Fruit fly (Drosophila melanogaster) whole organism, embryonic: Measurements from ENCODE around the gene cu.

ENCODE experiments used
- Atf6 ChIP-seq: fragments of 200-800 bp; sonication (Bioruptor generic); IDR thresholded peaks from 2 replicates; pipeline ENCODE4 v1.3.6; 2022; ENCODE audit warnings: missing biosample characterization, missing genetic modification characterization
- CG10543 ChIP-seq: fragments of 200-800 bp; sonication (Bioruptor generic); optimal IDR thresholded peaks from 3 replicates; lab custom pipeline; 2017; ENCODE audit warnings: missing biosample characterization, mild to moderate bottlenecking, missing genetic modification characterization, moderate library complexity
- CG11085 ChIP-seq: fragments of 200-800 bp; sonication (Bioruptor generic); IDR thresholded peaks from 2 replicates; pipeline ENCODE4 v1.3.6; 2022; ENCODE audit warnings: missing biosample characterization, missing genetic modification characterization
- CG12236 ChIP-seq: fragments of 200-800 bp; sonication (Bioruptor generic); optimal IDR thresholded peaks from 2 replicates; lab custom pipeline; 2016; ENCODE audit warnings: missing biosample characterization, missing genetic modification characterization
- CG12659 ChIP-seq: fragments of 200-800 bp; sonication (Bioruptor generic); optimal IDR thresholded peaks from 3 replicates; lab custom pipeline; 2017; ENCODE audit warnings: mild to moderate bottlenecking, missing biosample characterization, missing genetic modification reagents, missing genetic modification characterization
- CG13287 ChIP-seq: fragments of 200-800 bp; sonication (Bioruptor generic); IDR thresholded peaks from 2 replicates; pipeline ENCODE4 v1.3.6; 2022; ENCODE audit warnings: missing biosample characterization, missing genetic modification characterization; ENCODE audit not compliant: partially characterized antibody
- CG13296 ChIP-seq: fragments of 200-800 bp; sonication (Bioruptor generic); optimal IDR thresholded peaks from 3 replicates; lab custom pipeline; 2018; ENCODE audit warnings: missing biosample characterization, mild to moderate bottlenecking, missing genetic modification characterization
- CG15601 ChIP-seq: fragments of 200-800 bp; sonication (Bioruptor generic); optimal IDR thresholded peaks from 3 replicates; lab custom pipeline; 2019; ENCODE audit warnings: missing biosample characterization, mild to moderate bottlenecking, missing genetic modification characterization, moderate library complexity
- CG17361 ChIP-seq: fragments of 200-800 bp; sonication (Bioruptor generic); IDR thresholded peaks from 3 replicates; pipeline ENCODE4 v1.3.6; 2022; ENCODE audit warnings: missing biosample characterization, missing genetic modification characterization
- CG18599 ChIP-seq: fragments of 200-800 bp; sonication (Bioruptor generic); optimal IDR thresholded peaks from 3 replicates; lab custom pipeline; 2017; ENCODE audit warnings: missing biosample characterization, missing genetic modification characterization, mild to moderate bottlenecking, moderate library complexity, missing genetic modification reagents
- CG30020 ChIP-seq: fragments of 200-800 bp; optimal IDR thresholded peaks from 2 replicates; lab custom pipeline; 2019; ENCODE audit warnings: missing biosample characterization, mild to moderate bottlenecking, missing genetic modification characterization, moderate library complexity
- CG3163 ChIP-seq: fragments of 200-800 bp; sonication (Bioruptor generic); optimal IDR thresholded peaks from 3 replicates; lab custom pipeline; 2016; ENCODE audit warnings: missing biosample characterization, missing genetic modification characterization
- CG4424 ChIP-seq: fragments of 200-800 bp; sonication (Bioruptor generic); optimal IDR thresholded peaks from 3 replicates; lab custom pipeline; 2016; ENCODE audit warnings: missing biosample characterization, missing genetic modification characterization
- CG6813 ChIP-seq: fragments of 200-800 bp; sonication (Bioruptor generic); optimal IDR thresholded peaks from 2 replicates; lab custom pipeline; 2017; ENCODE audit warnings: missing biosample characterization, missing genetic modification characterization, mild to moderate bottlenecking, moderate library complexity, missing genetic modification reagents
- CG7963 ChIP-seq: fragments of 200-800 bp; sonication (Bioruptor generic); IDR thresholded peaks from 3 replicates; pipeline ENCODE4 v1.3.6; 2022; ENCODE audit warnings: missing biosample characterization, missing genetic modification characterization; ENCODE audit not compliant: partially characterized antibody
- CG8290 ChIP-seq, 3 experiments: fragments of 200-800 bp; sonication (Bioruptor generic); optimal IDR thresholded peaks; 2 replicates each; lab custom pipeline; 2016 to 2019; ENCODE audit warnings: missing biosample characterization in 3 of 3, missing genetic modification characterization in 3 of 3, mild to moderate bottlenecking in 2 of 3, moderate library complexity in 1 of 3
- CG9817 ChIP-seq: fragments of 200-800 bp; sonication (Bioruptor generic); optimal IDR thresholded peaks from 2 replicates; lab custom pipeline; 2018; ENCODE audit warnings: missing biosample characterization, mild to moderate bottlenecking, missing genetic modification characterization, moderate library complexity
- CkIIα-i1 ChIP-seq: fragments of 200-800 bp; sonication (Bioruptor generic); IDR thresholded peaks from 2 replicates; pipeline ENCODE4 v1.3.6; 2022; ENCODE audit warnings: missing biosample characterization, missing genetic modification characterization
- Dll ChIP-seq: fragments of 200-800 bp; sonication (Bioruptor generic); IDR thresholded peaks from 4 replicates; pipeline ENCODE4 v1.3.6; 2022; ENCODE audit warnings: missing biosample characterization, missing genetic modification characterization; ENCODE audit not compliant: partially characterized antibody
- Dref ChIP-seq: fragments of 200-800 bp; sonication (Bioruptor generic); IDR thresholded peaks from 2 replicates; pipeline ENCODE4 v1.3.6; 2022; ENCODE audit warnings: missing biosample characterization, missing genetic modification characterization
- Ets65A ChIP-seq: fragments of 200-800 bp; sonication (Bioruptor generic); peaks from one replicate; lab custom pipeline; 2016; ENCODE audit warnings: missing biosample characterization, missing genetic modification characterization
- Hand ChIP-seq: fragments of 200-800 bp; sonication (Bioruptor generic); optimal IDR thresholded peaks from 2 replicates; lab custom pipeline; 2017; ENCODE audit warnings: mild to moderate bottlenecking, missing biosample characterization, missing genetic modification reagents, missing genetic modification characterization
- HmgZ ChIP-seq: fragments of 200-800 bp; sonication (Bioruptor generic); optimal IDR thresholded peaks from 2 replicates; lab custom pipeline; 2018; ENCODE audit warnings: missing biosample characterization, mild to moderate bottlenecking, missing genetic modification characterization
- Hr51 ChIP-seq, 2 experiments: fragments of 200-800 bp; sonication (Bioruptor generic); optimal IDR thresholded peaks; 2 replicates in 1 of 2; 3 replicates in 1 of 2; lab custom pipeline; 2016 to 2018; ENCODE audit warnings: missing biosample characterization in 2 of 2, missing genetic modification characterization in 2 of 2, mild to moderate bottlenecking in 1 of 2, moderate library complexity in 1 of 2
- NK7.1 ChIP-seq: fragments of 200-800 bp; sonication (Bioruptor generic); optimal IDR thresholded peaks from 3 replicates; lab custom pipeline; 2016; ENCODE audit warnings: missing biosample characterization, missing genetic modification characterization
- Rfx ChIP-seq: fragments of 200-800 bp; sonication (Bioruptor generic); IDR thresholded peaks from 2 replicates; pipeline ENCODE4 v1.3.6; 2022; ENCODE audit warnings: missing biosample characterization, missing genetic modification characterization
- Six4 ChIP-seq: fragments of 200-800 bp; sonication (Bioruptor generic); optimal IDR thresholded peaks from 2 replicates; lab custom pipeline; 2016; ENCODE audit warnings: missing biosample characterization, missing genetic modification characterization
- Trl ChIP-seq, 3 experiments: fragments of >200 bp in 2 of 3; fragments of 200-800 bp in 1 of 3; sonication (Bioruptor generic) in 1 of 3; optimal IDR thresholded peaks; 2 replicates in 1 of 3; 3 replicates in 2 of 3; lab custom pipeline; 2016 to 2017; ENCODE audit warnings: missing biosample characterization in 1 of 3, missing genetic modification characterization in 1 of 3
- bab2 ChIP-seq: fragments of 200-800 bp; sonication (Bioruptor generic); optimal IDR thresholded peaks from 2 replicates; lab custom pipeline; 2016; ENCODE audit warnings: missing biosample characterization, missing genetic modification characterization
- caup ChIP-seq: fragments of 200-800 bp; sonication (Bioruptor generic); optimal IDR thresholded peaks from 3 replicates; lab custom pipeline; 2017; ENCODE audit warnings: missing biosample characterization, mild to moderate bottlenecking, missing genetic modification characterization, moderate library complexity; ENCODE audit not compliant: severe bottlenecking
- chif ChIP-seq, 2 experiments: fragments of 200-800 bp; sonication (Bioruptor generic); optimal IDR thresholded peaks; 3 replicates each; lab custom pipeline; 2016; ENCODE audit warnings: missing biosample characterization in 2 of 2, missing genetic modification characterization in 2 of 2
- chinmo ChIP-seq: fragments of 200-800 bp; sonication (Bioruptor generic); IDR thresholded peaks from 4 replicates; pipeline ENCODE4 v1.3.6; 2022; ENCODE audit warnings: missing biosample characterization, missing genetic modification characterization; ENCODE audit not compliant: partially characterized antibody
- exex ChIP-seq: fragments of 200-800 bp; sonication (Bioruptor generic); optimal IDR thresholded peaks from 4 replicates; lab custom pipeline; 2018; ENCODE audit warnings: missing biosample characterization, mild to moderate bottlenecking, missing genetic modification characterization, moderate library complexity
- gfzf ChIP-seq: fragments of 200-800 bp; sonication (Bioruptor generic); optimal IDR thresholded peaks from 2 replicates; lab custom pipeline; 2016; ENCODE audit warnings: missing biosample characterization, mild to moderate bottlenecking, missing genetic modification characterization, moderate library complexity
- gro ChIP-seq: fragments of 200-800 bp; sonication (Bioruptor generic); optimal IDR thresholded peaks from 2 replicates; lab custom pipeline; 2016; ENCODE audit warnings: missing biosample characterization, missing genetic modification characterization
- hth ChIP-seq: fragments of >200 bp; optimal IDR thresholded peaks from 2 replicates; lab custom pipeline; 2017; ENCODE audit warnings: inconsistent platforms
- klu ChIP-seq: fragments of 200-800 bp; sonication (Bioruptor generic); IDR thresholded peaks from 2 replicates; pipeline ENCODE4 v1.3.6; 2022; ENCODE audit warnings: missing biosample characterization, missing genetic modification characterization
- lab ChIP-seq: fragments of 200-800 bp; sonication (Bioruptor generic); optimal IDR thresholded peaks from 3 replicates; lab custom pipeline; 2017; ENCODE audit warnings: missing biosample characterization, missing genetic modification characterization, mild to moderate bottlenecking, moderate library complexity, missing genetic modification reagents
- maf-S ChIP-seq: fragments of 200-800 bp; sonication (Bioruptor generic); optimal IDR thresholded peaks from 2 replicates; lab custom pipeline; 2016; ENCODE audit warnings: missing biosample characterization, missing genetic modification characterization
- pb ChIP-seq: fragments of 200-800 bp; sonication (Bioruptor generic); optimal IDR thresholded peaks from 3 replicates; lab custom pipeline; 2016; ENCODE audit warnings: missing biosample characterization, missing genetic modification characterization
- pfk ChIP-seq: fragments of 200-800 bp; sonication (Bioruptor generic); optimal IDR thresholded peaks from 2 replicates; lab custom pipeline; 2018; ENCODE audit warnings: missing biosample characterization, mild to moderate bottlenecking, missing genetic modification characterization, moderate library complexity
- repo ChIP-seq: fragments of 200-800 bp; sonication (Bioruptor generic); optimal IDR thresholded peaks from 2 replicates; lab custom pipeline; 2016; ENCODE audit warnings: missing biosample characterization, missing genetic modification characterization
- salm ChIP-seq: fragments of 200-800 bp; sonication (Bioruptor generic); optimal IDR thresholded peaks from 2 replicates; lab custom pipeline; 2018; ENCODE audit warnings: missing biosample characterization, mild to moderate bottlenecking, missing genetic modification characterization
- sens ChIP-seq: fragments of 200-800 bp; sonication (Bioruptor generic); peaks from one replicate; lab custom pipeline; 2016; ENCODE audit warnings: missing biosample characterization, missing genetic modification characterization
- shn ChIP-seq: fragments of 200-800 bp; sonication (Bioruptor generic); optimal IDR thresholded peaks from 3 replicates; lab custom pipeline; 2016; ENCODE audit warnings: missing biosample characterization, missing genetic modification characterization
- stc ChIP-seq: fragments of 200-800 bp; sonication (Bioruptor generic); IDR thresholded peaks from 2 replicates; pipeline ENCODE4 v1.3.6; 2022; ENCODE audit warnings: missing biosample characterization, missing genetic modification characterization
- sug ChIP-seq: fragments of 200-800 bp; optimal IDR thresholded peaks from 2 replicates; lab custom pipeline; 2019; ENCODE audit warnings: missing biosample characterization, mild to moderate bottlenecking, missing genetic modification characterization, moderate library complexity
- tgo ChIP-seq: fragments of 200-800 bp; sonication (Bioruptor generic); IDR thresholded peaks from 3 replicates; pipeline ENCODE4 v1.3.6; 2022; ENCODE audit warnings: missing biosample characterization, missing genetic modification characterization

The cu gene

dm6 chr3R:11170146-11170545 is 27.2 kb upstream of the cu start, which contains the start of gene Ugt35B1:
TSS of gene Ugt35B1 (minus strand) at chr3R:11170246.
- TF ChIP-seq CkIIα-i1 = no peak
- no peak for TF ChIP-seq NK7.1 (GFP tag; lab: Kevin White, UChicago)
- no peak for TF ChIP-seq bab2 (GFP tag; lab: Kevin White, UChicago)
- TF ChIP-seq klu (GFP tag; lab: Robert Waterston, UW) = no peak
- TF ChIP-seq HmgZ (tag; lab: Kevin White, UChicago) = no peak
- no peak for TF ChIP-seq pfk (GFP tag; lab: Kevin White, UChicago)
- no peak for TF ChIP-seq stc (GFP tag; lab: Robert Waterston, UW)
- TF ChIP-seq Atf6 (GFP tag; lab: Robert Waterston, UW) = no peak
- TF ChIP-seq Dll (GFP tag; lab: Robert Waterston, UW) = no peak
- TF ChIP-seq CG15601 (tag; lab: Kevin White, UChicago) = no peak
- TF ChIP-seq Hand (GFP tag; lab: Kevin White, UChicago) = no peak
- TF ChIP-seq salm (tag; lab: Kevin White, UChicago) = no peak
- no peak for TF ChIP-seq CG11085
- TF ChIP-seq Ets65A (GFP tag; lab: Kevin White, UChicago) = no peak
- no peak for TF ChIP-seq Hr51 (GFP tag; optimal IDR thresholded peaks at IDR 0.05; lab: Kevin White, UChicago)
- no peak for TF ChIP-seq tgo (GFP tag; lab: Robert Waterston, UW)
- TF ChIP-seq CG17361 (GFP tag; lab: Robert Waterston, UW) = no peak
- no peak for TF ChIP-seq CG6813 (GFP tag; lab: Kevin White, UChicago)
- TF ChIP-seq, all 482 proteins: peak for 0

- TF ChIP-seq gfzf (GFP tag; lab: Kevin White, UChicago) (no peak), repo (GFP tag; lab: Kevin White, UChicago) (no peak), pb (GFP tag; lab: Kevin White, UChicago) (no peak), CG4424 (no peak), CG10543 (GFP tag; lab: Kevin White, UChicago) (no peak), Dref (GFP tag; lab: Robert Waterston, UW) (no peak), hth (no peak), lab (GFP tag; lab: Kevin White, UChicago) (peak; percentile 51), CG7963 (GFP tag; lab: Robert Waterston, UW) (no peak), CG13296 (peak; percentile 10), Rfx (0 out of 2 replicates have a peak, but pooled peaks have one; percentile 7), CG8290 (GFP tag; optimal IDR thresholded peaks at IDR 0.05; lab: Kevin White, UChicago) (no peak), CG8290 (tag; optimal IDR thresholded peaks at IDR 0.05; lab: Kevin White, UChicago) (no peak), shn (GFP tag; lab: Kevin White, UChicago) (no peak), sens (GFP tag; lab: Kevin White, UChicago) (peak; percentile 13), chif (GFP tag; optimal IDR thresholded peaks at IDR 0.05; lab: Kevin White, UChicago) (no peak), CG30020 (no peak), maf-S (GFP tag; lab: Kevin White, UChicago) (no peak), Six4 (no peak), CG13287 (peak; percentile 23; the same call in 1 of the 2 replicates), gro (no peak), sug (tag; lab: Kevin White, UChicago) (peak; percentile 28), CG12659 (GFP tag; lab: Kevin White, UChicago) (no peak), CG9817 (tag; lab: Kevin White, UChicago) (no peak), caup (GFP tag; lab: Kevin White, UChicago) (no peak), exex (tag; lab: Kevin White, UChicago) (peak; percentile 91), chinmo (GFP tag; lab: Robert Waterston, UW) (0 out of 4 replicates have a peak, but pooled peaks have one; percentile 76), CG12236 (GFP tag; lab: Kevin White, UChicago) (no peak), CG3163 (GFP tag; lab: Kevin White, UChicago) (peak; percentile 77), CG18599 (GFP tag; lab: Kevin White, UChicago) (peak; percentile 1), Trl (optimal IDR thresholded peaks at IDR 0.05; lab: Kevin White, UChicago) (peak; percentile 67 to 75), Trl (GFP tag; optimal IDR thresholded peaks at IDR 0.05; lab: Kevin White, UChicago) (no peak)
Measured at dm6 chr3R:11172460-11173168, 24.8 kb upstream of the cu start, which contains the start of gene Ugt35A1. TSS of gene Ugt35A1 (minus strand) at chr3R:11172664.
